Worm (Caenorhabditis elegans): ENCODE measurements around the gene K12H6.7.

Gene K12H6.7

ce11 chrII:2866541-2867124 is 29.9 kb upstream of the K12H6.7 start, which contains the start of the genes Y110A2AL.9 and Y110A2AL.3:
Gene Y110A2AL.9, minus strand, starts transcription at chrII:2866641.
Gene Y110A2AL.3, plus strand, starts transcription at chrII:2867074.
- no peak for TF ChIP-seq hmg-4 (GFP tag; optimal IDR thresholded peaks at IDR 0.05)

- TF ChIP-seq B0310.2 (tag; optimal IDR thresholded peaks at IDR 0.05) (no peak), tbx-11 (GFP tag; IDR thresholded peaks at IDR 0.05) (no peak), scrt-1 (GFP tag; IDR thresholded peaks at IDR 0.05) (no peak)
Measured at ce11 chrII:2865355-2865754, 28.6 kb upstream of the K12H6.7 start.

ce11 chrII:2864229-2864628 is 27.5 kb upstream of the K12H6.7 start, which contains the start of gene Y110A2AL.5:
Gene Y110A2AL.5, plus strand, starts transcription at chrII:2864529.
- no peak for TF ChIP-seq hnd-1 (tag; optimal IDR thresholded peaks at IDR 0.05)
- no peak for TF ChIP-seq hmg-4 (GFP tag; optimal IDR thresholded peaks at IDR 0.05)

ce11 chrII:2862557-2863035 is 25.8 kb upstream of the K12H6.7 start:
- TF ChIP-seq ceh-36 (tag; optimal IDR thresholded peaks at IDR 0.05), result peak; percentile 90
- no peak for TF ChIP-seq aly-1 (tag; optimal IDR thresholded peaks at IDR 0.05)

ce11 chrII:2861385-2862099 is 24.8 kb upstream of the K12H6.7 start:
- peak; percentile 44; the same call in 1 of the 2 replicates for TF ChIP-seq tbx-11 (GFP tag; IDR thresholded peaks at IDR 0.05)
- TF ChIP-seq F13C5.2 (tag; optimal IDR thresholded peaks at IDR 0.05), result peak; percentile 37
- 0 out of 2 replicates have a peak, but pooled peaks have one; percentile 18 for TF ChIP-seq pes-1 (GFP tag; IDR thresholded peaks at IDR 0.05)
- no peak for TF ChIP-seq hnd-1 (tag; optimal IDR thresholded peaks at IDR 0.05)

- TF ChIP-seq hmg-4 (GFP tag; optimal IDR thresholded peaks at IDR 0.05) (peak; percentile 35), hmbx-1 (tag; optimal IDR thresholded peaks at IDR 0.05) (peak; percentile 1), ets-7 (tag; optimal IDR thresholded peaks at IDR 0.05) (no peak), F13C5.2 (tag; optimal IDR thresholded peaks at IDR 0.05) (no peak), sea-1 (GFP tag; conservative IDR thresholded peaks at IDR 0.05) (no peak), hnd-1 (tag; optimal IDR thresholded peaks at IDR 0.05) (no peak), pes-1 (GFP tag; IDR thresholded peaks at IDR 0.05) (peak; percentile 64), ceh-13 (GFP tag; optimal IDR thresholded peaks at IDR 0.05) (peak; percentile 7), tbx-11 (GFP tag; IDR thresholded peaks at IDR 0.05) (0 out of 2 replicates have a peak, but pooled peaks have one; percentile 12), B0310.2 (tag; optimal IDR thresholded peaks at IDR 0.05) (no peak), tbx-37 (GFP tag; conservative IDR thresholded peaks at IDR 0.05) (no peak), flt-1 (GFP tag; IDR thresholded peaks at IDR 0.05) (no peak), aly-1 (tag; optimal IDR thresholded peaks at IDR 0.05) (peak; percentile 40), ceh-36 (tag; optimal IDR thresholded peaks at IDR 0.05) (no peak), scrt-1 (GFP tag; IDR thresholded peaks at IDR 0.05) (peak; percentile 69), tra-4 (tag; optimal IDR thresholded peaks at IDR 0.05) (no peak), ama-1 (optimal IDR thresholded peaks at IDR 0.05) (no peak)
Measured at ce11 chrII:2859873-2860821, 23.4 kb upstream of the K12H6.7 start.

ce11 chrII:2859315-2859714 is 22.6 kb upstream of the K12H6.7 start:
- TF ChIP-seq ets-7 (tag; optimal IDR thresholded peaks at IDR 0.05), result no peak
- no peak for TF ChIP-seq aly-1 (tag; optimal IDR thresholded peaks at IDR 0.05)
- TF ChIP-seq ceh-36 (tag; optimal IDR thresholded peaks at IDR 0.05), result peak; percentile 90

ce11 chrII:2858851-2859250 is 22.1 kb upstream of the K12H6.7 start:
- no peak for TF ChIP-seq ceh-13 (GFP tag; optimal IDR thresholded peaks at IDR 0.05)
- no peak for TF ChIP-seq ets-7 (tag; optimal IDR thresholded peaks at IDR 0.05)
- TF ChIP-seq pes-1 (GFP tag; IDR thresholded peaks at IDR 0.05), result no peak
- TF ChIP-seq tra-4 (tag; optimal IDR thresholded peaks at IDR 0.05), result no peak

- no peak for TF ChIP-seq pes-1 (GFP tag; IDR thresholded peaks at IDR 0.05)
- no peak for TF ChIP-seq ceh-36 (tag; optimal IDR thresholded peaks at IDR 0.05)
Measured at ce11 chrII:2857559-2857958, 20.8 kb upstream of the K12H6.7 start.
